Fruit fly (Drosophila melanogaster) whole organism: Measurements from ENCODE around the gene CG17202.

Experiments used
- CG8478 ChIP-seq: fragments of >200 bp; optimal IDR thresholded peaks from 2 replicates; lab custom pipeline; 2018; ENCODE audit warnings: inconsistent platforms
- Dll ChIP-seq: fragments of >200 bp; optimal IDR thresholded peaks from 2 replicates; lab custom pipeline; 2017
- EcR ChIP-seq, 2 experiments: fragments of >200 bp; optimal IDR thresholded peaks; 2 replicates each; lab custom pipeline; 2017; ENCODE audit warnings: missing biosample characterization in 2 of 2, missing genetic modification characterization in 2 of 2, missing genetic modification reagents in 2 of 2
- pan ChIP-seq: fragments of >200 bp; optimal IDR thresholded peaks from 2 replicates; lab custom pipeline; 2017
- psq ChIP-seq: fragments of >200 bp; optimal IDR thresholded peaks from 2 replicates; lab custom pipeline; 2017
- usp ChIP-seq: fragments of >200 bp; optimal IDR thresholded peaks from 2 replicates; lab custom pipeline; 2017; ENCODE audit warnings: missing biosample characterization, missing genetic modification characterization, mixed read lengths

- TF ChIP-seq psq (lab: Kevin White, UChicago) (no peak), CG8478 (lab: Kevin White, UChicago) (no peak), Dll (lab: Kevin White, UChicago) (no peak), usp (GFP tag; lab: Kevin White, UChicago) (no peak), pan (no peak), EcR (GFP tag; optimal IDR thresholded peaks at IDR 0.05; lab: Kevin White, UChicago) (no peak)
These were observed 11.2 kb downstream of the CG17202 start, which contains the start of the genes Aos1 and Srlp for dm6 chr3R:12433764-12434163.
